Worm (Caenorhabditis elegans) whole organism, L4 larva: Measurements from ENCODE around the gene srx-4.

Experiments
- D1046.2 ChIP-seq: fragments of 200-800 bp; sonication (Bioruptor generic); IDR thresholded peaks from 2 replicates; pipeline ENCODE4 v1.3.6; 2022; ENCODE audit warnings: missing genetic modification characterization, missing compliant biosample characterization
- F10B5.3 ChIP-seq: sonication (generic microtip); optimal IDR thresholded peaks from 2 replicates; lab custom pipeline; 2016; ENCODE audit warnings: mild to moderate bottlenecking, missing genetic modification characterization, missing compliant biosample characterization
- F26F4.8 ChIP-seq: fragments of 200-800 bp; sonication (Bioruptor generic); conservative IDR thresholded peaks from 2 replicates; pipeline ENCODE4 v1.3.6; 2022; ENCODE audit warnings: missing genetic modification characterization, missing compliant biosample characterization
- F37D6.2 ChIP-seq: sonication (generic microtip); optimal IDR thresholded peaks from 2 replicates; lab custom pipeline; 2016; ENCODE audit warnings: mild to moderate bottlenecking, missing genetic modification characterization, missing compliant biosample characterization
- F44E2.7 ChIP-seq: fragments of 200-800 bp; sonication (Bioruptor generic); IDR thresholded peaks from 2 replicates; pipeline ENCODE4 v2.1.2; 2022; ENCODE audit warnings: missing genetic modification characterization, missing compliant biosample characterization
- T20F7.1 ChIP-seq: fragments of 200-800 bp; sonication (Bioruptor generic); optimal IDR thresholded peaks from 2 replicates; lab custom pipeline; 2018; ENCODE audit warnings: mild to moderate bottlenecking, missing genetic modification characterization, missing compliant biosample characterization
- T26A8.4 ChIP-seq: fragments of 200-800 bp; sonication (Bioruptor generic); IDR thresholded peaks from 2 replicates; pipeline ENCODE4 v1.3.6; 2022; ENCODE audit warnings: missing genetic modification characterization, missing compliant biosample characterization
- Y105C5A.15 ChIP-seq: fragments of 200-800 bp; sonication (Bioruptor generic); IDR thresholded peaks from 2 replicates; pipeline ENCODE4 v1.3.6; 2022; ENCODE audit warnings: missing genetic modification characterization, missing compliant biosample characterization
- ZK546.5 ChIP-seq, 2 experiments: sonication (generic microtip); optimal IDR thresholded peaks; 2 replicates each; lab custom pipeline; 2017; ENCODE audit warnings: missing biosample characterization in 2 of 2, missing genetic modification characterization in 2 of 2
- ama-1 ChIP-seq: fragments of 150-350 bp; optimal IDR thresholded peaks from 2 replicates; lab custom pipeline; 2014; ENCODE audit warnings: inconsistent platforms, mixed read lengths
- ceh-20 ChIP-seq: fragments of 200-800 bp; sonication (Bioruptor generic); IDR thresholded peaks from 2 replicates; pipeline ENCODE4 v1.3.6; 2022; ENCODE audit warnings: missing genetic modification reagents, missing genetic modification characterization, missing compliant biosample characterization
- ceh-28 ChIP-seq: fragments of 150-350 bp; optimal IDR thresholded peaks from 2 replicates; lab custom pipeline; 2014; ENCODE audit warnings: missing biosample characterization, missing genetic modification reagents, missing genetic modification characterization
- ceh-44 ChIP-seq: fragments of 200-800 bp; sonication (Bioruptor generic); IDR thresholded peaks from 2 replicates; pipeline ENCODE4 v1.3.6; 2022; ENCODE audit warnings: missing genetic modification reagents, missing genetic modification characterization, missing compliant biosample characterization
- ceh-82 ChIP-seq: sonication (generic microtip); optimal IDR thresholded peaks from 2 replicates; lab custom pipeline; 2017; ENCODE audit warnings: missing biosample characterization, missing genetic modification characterization
- ctbp-1 ChIP-seq: fragments of 200-800 bp; sonication (Bioruptor generic); IDR thresholded peaks from 2 replicates; pipeline ENCODE4 v1.3.6; 2022; ENCODE audit warnings: missing genetic modification reagents, missing genetic modification characterization, missing compliant biosample characterization
- dmd-9 ChIP-seq: fragments of 200-800 bp; sonication (Bioruptor generic); IDR thresholded peaks from 2 replicates; pipeline ENCODE4 v1.3.6; 2022; ENCODE audit warnings: missing genetic modification reagents, missing genetic modification characterization, missing compliant biosample characterization
- dpl-1 ChIP-seq: fragments of 150-350 bp; optimal IDR thresholded peaks from 2 replicates; lab custom pipeline; 2014; ENCODE audit warnings: missing biosample characterization, missing genetic modification reagents, missing genetic modification characterization
- fos-1 ChIP-seq: fragments of 150-350 bp; optimal IDR thresholded peaks from 2 replicates; lab custom pipeline; 2014; ENCODE audit warnings: missing biosample characterization, missing genetic modification characterization
- hlh-30 ChIP-seq: sonication (generic microtip); optimal IDR thresholded peaks from 2 replicates; lab custom pipeline; 2017; ENCODE audit warnings: antibody characterized with exemption, mild to moderate bottlenecking, missing genetic modification characterization, missing compliant biosample characterization; ENCODE audit not compliant: insufficient read depth
- lim-7 ChIP-seq: fragments of 200-800 bp; sonication (Bioruptor generic); IDR thresholded peaks from 2 replicates; pipeline ENCODE4 v1.3.6; 2022; ENCODE audit warnings: missing genetic modification characterization, missing compliant biosample characterization
- lin-38 ChIP-seq: fragments of 200-800 bp; sonication (Bioruptor generic); IDR thresholded peaks from 2 replicates; pipeline ENCODE4 v1.3.6; 2022; ENCODE audit warnings: missing genetic modification reagents, missing genetic modification characterization, missing compliant biosample characterization
- lir-3 ChIP-seq: sonication (generic microtip); optimal IDR thresholded peaks from 2 replicates; lab custom pipeline; 2016; ENCODE audit warnings: mild to moderate bottlenecking, missing genetic modification characterization, missing compliant biosample characterization
- lsy-2 ChIP-seq, 2 experiments: fragments of 150-350 bp in 1 of 2; sonication (generic microtip) in 1 of 2; optimal IDR thresholded peaks; 2 replicates each; lab custom pipeline; 2014 to 2017; ENCODE audit warnings: missing biosample characterization in 2 of 2, missing genetic modification characterization in 2 of 2
- mdl-1 ChIP-seq, 2 experiments: fragments of 150-350 bp in 1 of 2; sonication (generic microtip) in 1 of 2; optimal IDR thresholded peaks; 2 replicates each; lab custom pipeline; 2014 to 2017; ENCODE audit warnings: missing biosample characterization in 2 of 2, missing genetic modification characterization in 2 of 2
- mdt-29 ChIP-seq: fragments of 200-800 bp; sonication (Bioruptor generic); IDR thresholded peaks from 2 replicates; pipeline ENCODE4 v1.3.6; 2022; ENCODE audit warnings: missing genetic modification reagents, missing genetic modification characterization, missing compliant biosample characterization
- mxl-2 ChIP-seq: fragments of 200-800 bp; sonication (Bioruptor generic); conservative IDR thresholded peaks from 2 replicates; pipeline ENCODE4 v1.3.6; 2022; ENCODE audit warnings: missing genetic modification reagents, missing genetic modification characterization, missing compliant biosample characterization
- nhr-102 ChIP-seq: sonication (generic microtip); optimal IDR thresholded peaks from 2 replicates; lab custom pipeline; 2016; ENCODE audit warnings: mild to moderate bottlenecking, missing genetic modification characterization, moderate library complexity, missing compliant biosample characterization
- nhr-25 ChIP-seq: sonication (generic microtip); optimal IDR thresholded peaks from 2 replicates; lab custom pipeline; 2017; ENCODE audit warnings: missing genetic modification characterization, mild to moderate bottlenecking, missing compliant biosample characterization, antibody characterized with exemption, moderate library complexity, borderline replicate concordance; ENCODE audit not compliant: insufficient read depth
- nhr-42 ChIP-seq: fragments of 200-800 bp; sonication (Bioruptor generic); IDR thresholded peaks from 2 replicates; pipeline ENCODE4 v1.3.6; 2022; ENCODE audit warnings: missing genetic modification characterization, missing compliant biosample characterization
- nhr-48 ChIP-seq: sonication (generic microtip); optimal IDR thresholded peaks from 2 replicates; lab custom pipeline; 2016; ENCODE audit warnings: mild to moderate bottlenecking, missing genetic modification characterization, missing compliant biosample characterization
- nhr-6 ChIP-seq: fragments of 150-350 bp; optimal IDR thresholded peaks from 2 replicates; lab custom pipeline; 2014; ENCODE audit warnings: missing biosample characterization, missing genetic modification characterization
- pha-4 ChIP-seq, 2 experiments: fragments of 150-350 bp in 1 of 2; fragments of 200-800 bp in 1 of 2; sonication (Bioruptor generic) in 1 of 2; IDR thresholded peaks in 1 of 2; optimal IDR thresholded peaks in 1 of 2; 2 replicates each; pipeline versions ENCODE4 v1.3.6 to Lab custom; 2014 to 2022; ENCODE audit warnings: missing genetic modification characterization in 2 of 2, missing genetic modification reagents in 2 of 2, missing biosample characterization in 1 of 2, missing compliant biosample characterization in 1 of 2
- php-3 ChIP-seq: fragments of 200-800 bp; sonication (Bioruptor generic); IDR thresholded peaks from 2 replicates; pipeline ENCODE4 v1.3.6; 2022; ENCODE audit warnings: missing genetic modification reagents, missing genetic modification characterization, missing compliant biosample characterization
- rbr-2 ChIP-seq: sonication (generic microtip); optimal IDR thresholded peaks from 2 replicates; lab custom pipeline; 2016; ENCODE audit warnings: missing genotype, missing genetic modification characterization, missing compliant biosample characterization
- saeg-2 ChIP-seq: fragments of 200-800 bp; sonication (Bioruptor generic); IDR thresholded peaks from 2 replicates; pipeline ENCODE4 v1.3.6; 2022; ENCODE audit warnings: missing genetic modification reagents, missing genetic modification characterization, missing compliant biosample characterization
- snpc-4 ChIP-seq: fragments of 150-350 bp; optimal IDR thresholded peaks from 2 replicates; lab custom pipeline; 2014; ENCODE audit warnings: missing biosample characterization, missing genetic modification characterization
- spr-1 ChIP-seq: sonication (generic microtip); optimal IDR thresholded peaks from 2 replicates; lab custom pipeline; 2016; ENCODE audit warnings: mild to moderate bottlenecking, missing genetic modification characterization, missing compliant biosample characterization
- zfp-2 ChIP-seq: sonication (generic microtip); optimal IDR thresholded peaks from 2 replicates; lab custom pipeline; 2016; ENCODE audit warnings: mild to moderate bottlenecking, missing genetic modification characterization, missing compliant biosample characterization
- zip-11 ChIP-seq: fragments of 200-800 bp; sonication (Bioruptor generic); IDR thresholded peaks from 2 replicates; pipeline ENCODE4 v1.3.6; 2022; ENCODE audit warnings: missing genetic modification characterization, missing compliant biosample characterization
- zip-2 ChIP-seq: fragments of 150-350 bp; optimal IDR thresholded peaks from 2 replicates; lab custom pipeline; 2014; ENCODE audit warnings: missing biosample characterization, missing genetic modification characterization

srx-4 gene

ce11 chrV:664337-664847, 28.2 kb downstream of the srx-4 start, which contains the start of the genes F31F4.11 and srh-266:
Gene F31F4.11, minus strand, starts transcription at chrV:664437.
Gene srh-266, plus strand, starts transcription at chrV:664797.
- no peak for TF ChIP-seq F10B5.3 (tag; lab: Kevin White, UChicago)
- no peak for TF ChIP-seq lsy-2 (tag; optimal IDR thresholded peaks at IDR 0.05; lab: Kevin White, UChicago)
- TF ChIP-seq zfp-2: no peak
- TF ChIP-seq ama-1: no peak
- TF ChIP-seq pha-4 (GFP tag; IDR thresholded peaks at IDR 0.05; lab: Robert Waterston, UW): no peak
- no peak for TF ChIP-seq pha-4 (tag; optimal IDR thresholded peaks at IDR 0.05; lab: Kevin White, UChicago)
- no peak for TF ChIP-seq nhr-102 (tag; lab: Kevin White, UChicago)
- no peak for TF ChIP-seq F37D6.2
- no peak for TF ChIP-seq Y105C5A.15 (GFP tag; lab: Robert Waterston, UW)
- no peak for TF ChIP-seq php-3 (GFP tag; lab: Robert Waterston, UW)
- no peak for TF ChIP-seq ceh-82
- no peak for TF ChIP-seq F26F4.8 (GFP tag; lab: Robert Waterston, UW)
- TF ChIP-seq lir-3: no peak
- TF ChIP-seq D1046.2 (GFP tag; lab: Robert Waterston, UW): no peak
- no peak for TF ChIP-seq nhr-6
- no peak for TF ChIP-seq dpl-1
- TF ChIP-seq F44E2.7 (GFP tag; lab: Robert Waterston, UW): no peak
- TF ChIP-seq nhr-42 (GFP tag; lab: Robert Waterston, UW): no peak

- no peak for TF ChIP-seq dmd-9 (GFP tag; lab: Robert Waterston, UW)
- TF ChIP-seq zip-11: no peak
- no peak for TF ChIP-seq ceh-20 (GFP tag; lab: Robert Waterston, UW)
- no peak for TF ChIP-seq spr-1 (tag; lab: Kevin White, UChicago)
- no peak for TF ChIP-seq nhr-102 (tag; lab: Kevin White, UChicago)
- no peak for TF ChIP-seq php-3 (GFP tag; lab: Robert Waterston, UW)
- no peak for TF ChIP-seq ctbp-1 (GFP tag; lab: Robert Waterston, UW)
- TF ChIP-seq saeg-2 (GFP tag; lab: Robert Waterston, UW): no peak
- no peak for TF ChIP-seq ZK546.5 (tag; optimal IDR thresholded peaks at IDR 0.05; lab: Kevin White, UChicago)
- no peak for TF ChIP-seq lin-38 (GFP tag; lab: Robert Waterston, UW)
- TF ChIP-seq nhr-25 (tag; lab: Kevin White, UChicago): no peak
- TF ChIP-seq T20F7.1 (GFP tag; lab: Kevin White, UChicago): no peak
- no peak for TF ChIP-seq ceh-28 (tag; lab: Kevin White, UChicago)
- TF ChIP-seq nhr-42 (GFP tag; lab: Robert Waterston, UW): no peak
- no peak for TF ChIP-seq mxl-2 (GFP tag; lab: Robert Waterston, UW)
- TF ChIP-seq lsy-2 (tag; optimal IDR thresholded peaks at IDR 0.05; lab: Kevin White, UChicago): no peak
- no peak for TF ChIP-seq F37D6.2
- TF ChIP-seq T26A8.4 (GFP tag; lab: Robert Waterston, UW): no peak
Measured at ce11 chrV:660210-660609, 32.4 kb downstream of the srx-4 start, which contains the start of gene F31F4.17. Gene F31F4.17, minus strand, starts transcription at chrV:660310.

ce11 chrV:658140-658539, 34.4 kb downstream of the srx-4 start:
- peak; percentile 59; the same call in 1 of the 2 replicates for TF ChIP-seq lim-7 (GFP tag; lab: Robert Waterston, UW)

- TF ChIP-seq fos-1 (tag; lab: Kevin White, UChicago) (no peak), mdt-29 (GFP tag; lab: Robert Waterston, UW) (no peak), rbr-2 (tag; lab: Kevin White, UChicago) (no peak), snpc-4 (tag; lab: Kevin White, UChicago) (no peak), hlh-30 (tag; lab: Kevin White, UChicago) (no peak), pha-4 (GFP tag; IDR thresholded peaks at IDR 0.05; lab: Robert Waterston, UW) (no peak), pha-4 (tag; optimal IDR thresholded peaks at IDR 0.05; lab: Kevin White, UChicago) (no peak), ceh-44 (no peak), mdl-1 (tag; optimal IDR thresholded peaks at IDR 0.05; lab: Kevin White, UChicago) (no peak), F37D6.2 (no peak), lin-38 (GFP tag; lab: Robert Waterston, UW) (no peak), F10B5.3 (tag; lab: Kevin White, UChicago) (no peak), zip-2 (tag; lab: Kevin White, UChicago) (no peak), nhr-48 (tag; lab: Kevin White, UChicago) (no peak)
Measured at ce11 chrV:657678-658077, 34.9 kb downstream of the srx-4 start, which contains the start of gene srh-246. Gene srh-246, minus strand, starts transcription at chrV:657778.
